Fruit fly (Drosophila melanogaster) whole organism, embryonic: Measurements from ENCODE around the gene Art9.

ENCODE experiments used
- Adf1 ChIP-seq: fragments of 200-800 bp; sonication (Bioruptor generic); IDR thresholded peaks from 2 replicates; pipeline ENCODE4 v1.3.6; 2022; ENCODE audit warnings: missing biosample characterization, missing genetic modification characterization
- B-H1 ChIP-seq: fragments of 200-800 bp; sonication (Bioruptor generic); IDR thresholded peaks from 3 replicates; pipeline ENCODE4 v1.3.6; 2022; ENCODE audit warnings: missing biosample characterization, missing genetic modification characterization
- C15 ChIP-seq: fragments of 200-800 bp; sonication (Bioruptor generic); IDR thresholded peaks from 3 replicates; pipeline ENCODE4 v1.3.6; 2022; ENCODE audit warnings: missing biosample characterization, missing genetic modification characterization
- CG10267 ChIP-seq: fragments of 200-800 bp; sonication (Bioruptor generic); optimal IDR thresholded peaks from 2 replicates; lab custom pipeline; 2018; ENCODE audit warnings: missing biosample characterization, mild to moderate bottlenecking, missing genetic modification characterization, moderate library complexity
- CG1233 ChIP-seq: fragments of 200-800 bp; sonication (Bioruptor generic); optimal IDR thresholded peaks from 4 replicates; lab custom pipeline; 2018; ENCODE audit warnings: missing biosample characterization, mild to moderate bottlenecking, missing genetic modification characterization
- CG12659 ChIP-seq: fragments of 200-800 bp; sonication (Bioruptor generic); optimal IDR thresholded peaks from 3 replicates; lab custom pipeline; 2017; ENCODE audit warnings: mild to moderate bottlenecking, missing biosample characterization, missing genetic modification reagents, missing genetic modification characterization
- CG12769 ChIP-seq: fragments of 200-800 bp; sonication (Bioruptor generic); optimal IDR thresholded peaks from 2 replicates; lab custom pipeline; 2019; ENCODE audit warnings: missing biosample characterization, mild to moderate bottlenecking, missing genetic modification characterization, moderate library complexity
- CG13894 ChIP-seq: fragments of 200-800 bp; sonication (Bioruptor generic); optimal IDR thresholded peaks from 3 replicates; lab custom pipeline; 2018; ENCODE audit warnings: missing biosample characterization, mild to moderate bottlenecking, missing genetic modification characterization, moderate library complexity
- CG15073 ChIP-seq: fragments of 200-800 bp; sonication (Bioruptor generic); optimal IDR thresholded peaks from 2 replicates; lab custom pipeline; 2016; ENCODE audit warnings: missing biosample characterization, missing genetic modification characterization
- CG1602 ChIP-seq: fragments of 200-800 bp; sonication (Bioruptor generic); optimal IDR thresholded peaks from 3 replicates; lab custom pipeline; 2016; ENCODE audit warnings: missing biosample characterization, missing genetic modification characterization
- CG1792 ChIP-seq: fragments of 200-800 bp; sonication (Bioruptor generic); optimal IDR thresholded peaks from 2 replicates; lab custom pipeline; 2016; ENCODE audit warnings: missing biosample characterization, missing genetic modification characterization
- CG34422 ChIP-seq: fragments of 200-800 bp; sonication (Bioruptor generic); IDR thresholded peaks from 3 replicates; pipeline ENCODE4 v1.3.6; 2022; ENCODE audit warnings: missing biosample characterization, missing genetic modification characterization
- CG3995 ChIP-seq: fragments of 200-800 bp; sonication (Bioruptor generic); optimal IDR thresholded peaks from 3 replicates; lab custom pipeline; 2016; ENCODE audit warnings: missing biosample characterization, missing genetic modification characterization
- CG6791 ChIP-seq: fragments of 200-800 bp; sonication (Bioruptor generic); IDR thresholded peaks from 3 replicates; pipeline ENCODE4 v1.3.6; 2022; ENCODE audit warnings: missing biosample characterization, missing genetic modification characterization; ENCODE audit not compliant: partially characterized antibody
- CG7357 ChIP-seq: fragments of 200-800 bp; sonication (Bioruptor generic); IDR thresholded peaks from 3 replicates; pipeline ENCODE4 v1.3.6; 2022; ENCODE audit warnings: missing biosample characterization, missing genetic modification characterization
- CG8944 ChIP-seq: fragments of 200-800 bp; sonication (Bioruptor generic); optimal IDR thresholded peaks from 3 replicates; lab custom pipeline; 2016; ENCODE audit warnings: missing biosample characterization, missing genetic modification characterization
- Dbx ChIP-seq: fragments of 200-800 bp; sonication (Bioruptor generic); IDR thresholded peaks from 3 replicates; pipeline ENCODE4 v1.3.6; 2022; ENCODE audit warnings: missing biosample characterization, missing genetic modification characterization
- Dek ChIP-seq: fragments of 200-800 bp; sonication (Bioruptor generic); optimal IDR thresholded peaks from 3 replicates; lab custom pipeline; 2019; ENCODE audit warnings: missing biosample characterization, mild to moderate bottlenecking, missing genetic modification characterization, moderate library complexity
- Dll ChIP-seq: fragments of 200-800 bp; sonication (Bioruptor generic); IDR thresholded peaks from 4 replicates; pipeline ENCODE4 v1.3.6; 2022; ENCODE audit warnings: missing biosample characterization, missing genetic modification characterization; ENCODE audit not compliant: partially characterized antibody
- Doc3 ChIP-seq: fragments of 200-800 bp; sonication (Bioruptor generic); IDR thresholded peaks from 3 replicates; pipeline ENCODE4 v1.3.6; 2022; ENCODE audit warnings: missing biosample characterization, missing genetic modification characterization; ENCODE audit not compliant: partially characterized antibody
- Dref ChIP-seq: fragments of 200-800 bp; sonication (Bioruptor generic); IDR thresholded peaks from 2 replicates; pipeline ENCODE4 v1.3.6; 2022; ENCODE audit warnings: missing biosample characterization, missing genetic modification characterization
- Gug ChIP-seq: fragments of 200-800 bp; sonication (Bioruptor generic); IDR thresholded peaks from 4 replicates; pipeline ENCODE4 v1.3.6; 2022; ENCODE audit warnings: missing biosample characterization, missing genetic modification characterization
- HmgD ChIP-seq: fragments of 200-800 bp; sonication (Bioruptor generic); optimal IDR thresholded peaks from 3 replicates; lab custom pipeline; 2016; ENCODE audit warnings: missing biosample characterization, missing genetic modification characterization
- HmgZ ChIP-seq: fragments of 200-800 bp; sonication (Bioruptor generic); optimal IDR thresholded peaks from 2 replicates; lab custom pipeline; 2018; ENCODE audit warnings: missing biosample characterization, mild to moderate bottlenecking, missing genetic modification characterization
- Max ChIP-seq: fragments of 200-800 bp; sonication (Bioruptor generic); optimal IDR thresholded peaks from 2 replicates; lab custom pipeline; 2016; ENCODE audit warnings: missing biosample characterization, mild to moderate bottlenecking, missing genetic modification characterization
- Med ChIP-seq: fragments of 200-800 bp; sonication (Bioruptor generic); peaks from one replicate; lab custom pipeline; 2016; ENCODE audit warnings: missing biosample characterization, missing genetic modification characterization, mild to moderate bottlenecking, inconsistent platforms, moderate library complexity
- NC2α ChIP-seq: fragments of 200-800 bp; sonication (Bioruptor generic); optimal IDR thresholded peaks from 2 replicates; lab custom pipeline; 2016; ENCODE audit warnings: missing biosample characterization, missing genetic modification characterization
- Scr ChIP-seq: fragments of 200-800 bp; sonication (Bioruptor generic); IDR thresholded peaks from 2 replicates; pipeline ENCODE4 v1.3.6; 2022; ENCODE audit warnings: missing biosample characterization, missing genetic modification characterization; ENCODE audit not compliant: partially characterized antibody
- Trl ChIP-seq, 3 experiments: fragments of >200 bp in 2 of 3; fragments of 200-800 bp in 1 of 3; sonication (Bioruptor generic) in 1 of 3; optimal IDR thresholded peaks; 2 replicates in 1 of 3; 3 replicates in 2 of 3; lab custom pipeline; 2016 to 2017; ENCODE audit warnings: missing biosample characterization in 1 of 3, missing genetic modification characterization in 1 of 3
- ara ChIP-seq: fragments of 200-800 bp; sonication (Bioruptor generic); IDR thresholded peaks from 2 replicates; pipeline ENCODE4 v1.3.6; 2022; ENCODE audit warnings: missing biosample characterization, missing genetic modification characterization
- cad ChIP-seq: fragments of >200 bp; optimal IDR thresholded peaks from 2 replicates; lab custom pipeline; 2017; ENCODE audit warnings: missing biosample characterization, missing genetic modification characterization
- cg ChIP-seq: fragments of 200-800 bp; sonication (Bioruptor generic); optimal IDR thresholded peaks from 3 replicates; lab custom pipeline; 2019; ENCODE audit warnings: missing biosample characterization, mild to moderate bottlenecking, missing genetic modification characterization, moderate library complexity
- ci ChIP-seq: fragments of 200-800 bp; sonication (Bioruptor generic); IDR thresholded peaks from 3 replicates; pipeline ENCODE4 v1.3.6; 2022; ENCODE audit warnings: missing biosample characterization, missing genetic modification characterization
- dm ChIP-seq: fragments of 200-800 bp; sonication (Bioruptor generic); optimal IDR thresholded peaks from 3 replicates; lab custom pipeline; 2016; ENCODE audit warnings: missing biosample characterization, missing genetic modification characterization
- dpn ChIP-seq, 2 experiments: fragments of 200-800 bp; sonication (Bioruptor generic); optimal IDR thresholded peaks; 3 replicates each; lab custom pipeline; 2016; ENCODE audit warnings: missing biosample characterization in 2 of 2, missing genetic modification characterization in 2 of 2
- eve ChIP-seq, 2 experiments: fragments of >200 bp; optimal IDR thresholded peaks; 2 replicates each; lab custom pipeline; 2017; ENCODE audit warnings: missing biosample characterization in 2 of 2, missing genetic modification characterization in 2 of 2
- kni ChIP-seq: fragments of 200-800 bp; sonication (Bioruptor generic); optimal IDR thresholded peaks from 3 replicates; lab custom pipeline; 2017; ENCODE audit warnings: mild to moderate bottlenecking, missing biosample characterization, missing genetic modification reagents, missing genetic modification characterization
- maf-S ChIP-seq: fragments of 200-800 bp; sonication (Bioruptor generic); optimal IDR thresholded peaks from 2 replicates; lab custom pipeline; 2016; ENCODE audit warnings: missing biosample characterization, missing genetic modification characterization
- mam ChIP-seq: fragments of 200-800 bp; sonication (Bioruptor generic); optimal IDR thresholded peaks from 3 replicates; lab custom pipeline; 2016; ENCODE audit warnings: missing biosample characterization, missing genetic modification characterization
- nmo ChIP-seq: fragments of 200-800 bp; sonication (Bioruptor generic); optimal IDR thresholded peaks from 2 replicates; lab custom pipeline; 2018; ENCODE audit warnings: missing biosample characterization, mild to moderate bottlenecking, missing genetic modification characterization, moderate library complexity
- pfk ChIP-seq: fragments of 200-800 bp; sonication (Bioruptor generic); optimal IDR thresholded peaks from 2 replicates; lab custom pipeline; 2018; ENCODE audit warnings: missing biosample characterization, mild to moderate bottlenecking, missing genetic modification characterization, moderate library complexity
- prd ChIP-seq, 3 experiments: fragments of >200 bp in 2 of 3; fragments of 200-800 bp in 1 of 3; sonication (Bioruptor generic) in 1 of 3; optimal IDR thresholded peaks in 2 of 3; IDR thresholded peaks in 1 of 3; 2 replicates in 2 of 3; 3 replicates in 1 of 3; pipeline versions ENCODE4 v1.3.6 to Lab custom; 2017 to 2022; ENCODE audit warnings: missing biosample characterization in 1 of 3, missing genetic modification characterization in 1 of 3
- pros ChIP-seq: fragments of 200-800 bp; sonication (Bioruptor generic); optimal IDR thresholded peaks from 3 replicates; lab custom pipeline; 2019; ENCODE audit warnings: missing biosample characterization, mild to moderate bottlenecking, missing genetic modification characterization, moderate library complexity
- pzg ChIP-seq: fragments of 200-800 bp; sonication (Bioruptor generic); optimal IDR thresholded peaks from 3 replicates; lab custom pipeline; 2018; ENCODE audit warnings: missing biosample characterization, mild to moderate bottlenecking, missing genetic modification characterization, moderate library complexity
- scrt ChIP-seq: fragments of 200-800 bp; sonication (Bioruptor generic); optimal IDR thresholded peaks from 2 replicates; lab custom pipeline; 2018; ENCODE audit warnings: missing biosample characterization, mild to moderate bottlenecking, missing genetic modification characterization, moderate library complexity
- sd ChIP-seq: fragments of 200-800 bp; sonication (Bioruptor generic); optimal IDR thresholded peaks from 3 replicates; lab custom pipeline; 2018; ENCODE audit warnings: missing biosample characterization, mild to moderate bottlenecking, missing genetic modification characterization, moderate library complexity
- sna ChIP-seq: fragments of 200-800 bp; sonication (Bioruptor generic); IDR thresholded peaks from 2 replicates; pipeline ENCODE4 v1.3.6; 2022; ENCODE audit warnings: missing biosample characterization, missing genetic modification characterization; ENCODE audit not compliant: partially characterized antibody
- sob ChIP-seq: fragments of 200-800 bp; sonication (Bioruptor generic); IDR thresholded peaks from 2 replicates; pipeline ENCODE4 v1.3.6; 2022; ENCODE audit warnings: missing biosample characterization, missing genetic modification characterization
- tgo ChIP-seq: fragments of 200-800 bp; sonication (Bioruptor generic); IDR thresholded peaks from 3 replicates; pipeline ENCODE4 v1.3.6; 2022; ENCODE audit warnings: missing biosample characterization, missing genetic modification characterization
- unc-4 ChIP-seq: fragments of 200-800 bp; sonication (Bioruptor generic); IDR thresholded peaks from 2 replicates; pipeline ENCODE4 v1.3.6; 2022; ENCODE audit warnings: missing biosample characterization, missing genetic modification characterization; ENCODE audit not compliant: partially characterized antibody

The Art9 gene

DNA sequence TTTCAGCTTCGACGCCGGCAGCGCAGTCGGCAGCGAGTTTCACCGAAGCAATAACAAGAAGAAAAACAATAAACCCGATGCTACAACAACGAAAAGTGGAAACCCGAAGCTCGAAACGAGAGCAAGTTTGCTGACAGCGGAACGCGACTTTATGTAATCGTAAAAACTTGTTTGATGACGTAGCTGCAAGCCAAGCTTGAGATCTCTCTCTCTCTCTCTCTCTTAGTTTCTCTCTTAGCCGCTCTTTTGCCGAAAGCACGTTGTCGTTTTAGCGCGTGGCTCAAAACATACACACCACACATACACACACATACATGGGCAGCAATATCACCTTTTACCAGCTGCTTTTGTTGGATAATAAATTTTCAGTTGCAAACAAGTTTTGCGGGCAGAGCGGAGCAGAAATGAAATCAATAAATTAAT is 32.8 kb upstream of the Art9 start (continued):
- TF ChIP-seq CG7357 (GFP tag; lab: Robert Waterston, UW) = no peak
- no peak for TF ChIP-seq C15 (GFP tag; lab: Robert Waterston, UW)
- TF ChIP-seq cad (GFP tag; lab: Kevin White, UChicago) = peak; percentile 36
- TF ChIP-seq tgo = no peak
- TF ChIP-seq ara (GFP tag; lab: Robert Waterston, UW) = no peak
- no peak for TF ChIP-seq sob (GFP tag; lab: Robert Waterston, UW)
- no peak for TF ChIP-seq CG1233 (GFP tag; lab: Kevin White, UChicago)
- TF ChIP-seq Dbx (GFP tag; lab: Robert Waterston, UW) = no peak
- peak; percentile 68 for TF ChIP-seq CG12769 (tag; lab: Kevin White, UChicago)
- TF ChIP-seq Dek = no peak
- peak; percentile 2 for TF ChIP-seq dm (GFP tag; lab: Kevin White, UChicago)
- peak; percentile 24 for TF ChIP-seq sd (tag; lab: Kevin White, UChicago)
- TF ChIP-seq pzg = no peak
- TF ChIP-seq Trl (optimal IDR thresholded peaks at IDR 0.05; lab: Kevin White, UChicago) = peak; percentile 73 to 87
- TF ChIP-seq Trl (GFP tag; optimal IDR thresholded peaks at IDR 0.05; lab: Kevin White, UChicago) = no peak
- TF ChIP-seq HmgD (GFP tag; lab: Kevin White, UChicago) = no peak
- TF ChIP-seq pfk (GFP tag; lab: Kevin White, UChicago) = peak; percentile 32
- TF ChIP-seq scrt (GFP tag; lab: Kevin White, UChicago) = no peak
- no peak for TF ChIP-seq NC2α (GFP tag; lab: Kevin White, UChicago)
- TF ChIP-seq CG8944 (GFP tag; lab: Kevin White, UChicago) = no peak
- TF ChIP-seq Dref (GFP tag; lab: Robert Waterston, UW) = no peak
- no peak for TF ChIP-seq CG3995 (GFP tag; lab: Kevin White, UChicago)
- TF ChIP-seq CG15073 (GFP tag; lab: Kevin White, UChicago) = no peak
- TF ChIP-seq Doc3 (GFP tag; lab: Robert Waterston, UW) = no peak
- no peak for TF ChIP-seq dpn (GFP tag; optimal IDR thresholded peaks at IDR 0.05; lab: Kevin White, UChicago)
- TF ChIP-seq Adf1 = peak; percentile 89
- TF ChIP-seq B-H1 (GFP tag; lab: Robert Waterston, UW) = no peak
- TF ChIP-seq CG10267 (tag; lab: Kevin White, UChicago) = no peak
- TF ChIP-seq cg (GFP tag; lab: Kevin White, UChicago) = peak; percentile 70
- peak; percentile 17 for TF ChIP-seq CG13894 (tag; lab: Kevin White, UChicago)
- no peak for TF ChIP-seq Max (GFP tag; lab: Kevin White, UChicago)
- TF ChIP-seq ci (GFP tag; lab: Robert Waterston, UW) = peak; percentile 71; the same call in 2 of the 3 replicates
- TF ChIP-seq nmo (GFP tag; lab: Kevin White, UChicago) = no peak
- TF ChIP-seq sna (GFP tag; lab: Robert Waterston, UW) = no peak
- peak; percentile 30; the same call in 1 of the 2 replicates for TF ChIP-seq unc-4
- no peak for TF ChIP-seq HmgZ (tag; lab: Kevin White, UChicago)
- no peak for TF ChIP-seq maf-S (GFP tag; lab: Kevin White, UChicago)
- TF ChIP-seq prd (optimal IDR thresholded peaks at IDR 0.05; lab: Kevin White, UChicago) = no peak
- TF ChIP-seq prd (GFP tag; IDR thresholded peaks at IDR 0.05; lab: Robert Waterston, UW) = no peak
- no peak for TF ChIP-seq CG1792 (GFP tag; lab: Kevin White, UChicago)
- 0 out of 4 replicates have a peak, but pooled peaks have one; percentile 35 for TF ChIP-seq Dll (GFP tag; lab: Robert Waterston, UW)
- TF ChIP-seq eve (GFP tag; optimal IDR thresholded peaks at IDR 0.05; lab: Kevin White, UChicago) = no peak
- no peak for TF ChIP-seq Gug (GFP tag; lab: Robert Waterston, UW)
- no peak for TF ChIP-seq Scr
- peak; percentile 92 for TF ChIP-seq kni
- peak; percentile 84 for TF ChIP-seq pros (GFP tag; lab: Kevin White, UChicago)
- no peak for TF ChIP-seq CG34422 (GFP tag; lab: Robert Waterston, UW)
- no peak for TF ChIP-seq mam (GFP tag; lab: Kevin White, UChicago)
- TF ChIP-seq Med = peak; percentile 50
- TF ChIP-seq CG6791 (GFP tag; lab: Robert Waterston, UW) = 0 out of 3 replicates have a peak, but pooled peaks have one; percentile 23
- TF ChIP-seq CG1602 = no peak
- TF ChIP-seq CG12659 (GFP tag; lab: Kevin White, UChicago) = no peak
